Worm (Caenorhabditis elegans) whole organism, L2 larva: ENCODE measurements around the gene srg-36.
A peak's percentile ranks its signal among the peaks of the same experiment; 100 is the strongest.

Experiments used
- C34F6.9 ChIP-seq: fragments of 150-350 bp; optimal IDR thresholded peaks from 2 replicates; lab custom pipeline; 2014; ENCODE audit warnings: missing biosample characterization, missing genetic modification characterization
- F13H6.1 ChIP-seq: sonication (generic microtip); optimal IDR thresholded peaks from 2 replicates; lab custom pipeline; 2016; ENCODE audit warnings: missing genetic modification characterization, missing compliant biosample characterization
- R02D3.7 ChIP-seq: fragments of 150-350 bp; optimal IDR thresholded peaks from 2 replicates; lab custom pipeline; 2014; ENCODE audit warnings: missing biosample characterization, missing genetic modification characterization
- Y55F3AM.14 ChIP-seq: fragments of 200-800 bp; sonication (Bioruptor generic); optimal IDR thresholded peaks from 2 replicates; lab custom pipeline; 2018; ENCODE audit warnings: mild to moderate bottlenecking, missing genetic modification characterization, missing compliant biosample characterization
- ZK546.5 ChIP-seq: sonication (generic microtip); optimal IDR thresholded peaks from 2 replicates; lab custom pipeline; 2017; ENCODE audit warnings: missing biosample characterization, missing genetic modification characterization
- alr-1 ChIP-seq: fragments of 150-350 bp; optimal IDR thresholded peaks from 2 replicates; lab custom pipeline; 2014; ENCODE audit warnings: missing biosample characterization, missing genetic modification characterization
- aly-2 ChIP-seq: fragments of 150-350 bp; optimal IDR thresholded peaks from 2 replicates; lab custom pipeline; 2014; ENCODE audit warnings: missing biosample characterization, missing genetic modification characterization
- blmp-1 ChIP-seq: sonication (generic microtip); optimal IDR thresholded peaks from 2 replicates; lab custom pipeline; 2017; ENCODE audit warnings: missing genetic modification characterization, mild to moderate bottlenecking, missing compliant biosample characterization, antibody characterized with exemption, moderate library complexity; ENCODE audit not compliant: insufficient read depth
- ceh-82 ChIP-seq: fragments of 150-350 bp; optimal IDR thresholded peaks from 2 replicates; lab custom pipeline; 2014; ENCODE audit warnings: missing biosample characterization, missing genetic modification characterization
- crh-2 ChIP-seq: sonication (generic microtip); optimal IDR thresholded peaks from 2 replicates; lab custom pipeline; 2017; ENCODE audit warnings: missing biosample characterization, missing genetic modification characterization
- elt-1 ChIP-seq: fragments of 150-350 bp; optimal IDR thresholded peaks from 2 replicates; lab custom pipeline; 2014; ENCODE audit warnings: missing biosample characterization, missing genetic modification characterization
- elt-3 ChIP-seq: sonication (generic microtip); optimal IDR thresholded peaks from 2 replicates; lab custom pipeline; 2017; ENCODE audit warnings: missing biosample characterization, missing genetic modification characterization
- fos-1 ChIP-seq: fragments of 150-350 bp; optimal IDR thresholded peaks from 2 replicates; lab custom pipeline; 2014; ENCODE audit warnings: missing biosample characterization, missing genetic modification characterization
- gmeb-1 ChIP-seq: fragments of 150-350 bp; optimal IDR thresholded peaks from 2 replicates; lab custom pipeline; 2014; ENCODE audit warnings: missing biosample characterization, missing genetic modification characterization
- lin-11 ChIP-seq: fragments of 150-350 bp; sonication (generic microtip); optimal IDR thresholded peaks from 2 replicates; lab custom pipeline; 2014; ENCODE audit warnings: missing biosample characterization, missing genetic modification characterization, inconsistent platforms, mixed read lengths
- lin-39 ChIP-seq: fragments of 150-350 bp; optimal IDR thresholded peaks from 2 replicates; lab custom pipeline; 2014; ENCODE audit warnings: missing biosample characterization, missing genetic modification reagents, missing genetic modification characterization
- lsy-2 ChIP-seq, 2 experiments: fragments of 150-350 bp in 1 of 2; sonication (generic microtip) in 1 of 2; optimal IDR thresholded peaks; 2 replicates each; lab custom pipeline; 2014 to 2017; ENCODE audit warnings: missing biosample characterization in 2 of 2, missing genetic modification characterization in 2 of 2
- mab-5 ChIP-seq: fragments of 150-350 bp; optimal IDR thresholded peaks from 2 replicates; lab custom pipeline; 2014; ENCODE audit warnings: missing biosample characterization, missing genetic modification characterization
- mdl-1 ChIP-seq, 2 experiments: fragments of 150-350 bp in 1 of 2; sonication (generic microtip) in 1 of 2; optimal IDR thresholded peaks; 2 replicates each; lab custom pipeline; 2017; ENCODE audit warnings: missing biosample characterization in 2 of 2, missing genetic modification characterization in 2 of 2
- nhr-11 ChIP-seq: fragments of 150-350 bp; optimal IDR thresholded peaks from 2 replicates; lab custom pipeline; 2014; ENCODE audit warnings: missing biosample characterization, missing genetic modification characterization
- nhr-129 ChIP-seq: fragments of 150-350 bp; optimal IDR thresholded peaks from 2 replicates; lab custom pipeline; 2014; ENCODE audit warnings: missing biosample characterization, missing genetic modification characterization
- nhr-21 ChIP-seq: fragments of 150-350 bp; optimal IDR thresholded peaks from 2 replicates; lab custom pipeline; 2014; ENCODE audit warnings: missing biosample characterization, missing genetic modification characterization
- nhr-23 ChIP-seq: fragments of 150-350 bp; optimal IDR thresholded peaks from 2 replicates; lab custom pipeline; 2014; ENCODE audit warnings: missing biosample characterization, missing genetic modification reagents, missing genetic modification characterization
- nhr-237 ChIP-seq: fragments of 150-350 bp; optimal IDR thresholded peaks from 2 replicates; lab custom pipeline; 2014; ENCODE audit warnings: missing biosample characterization, missing genetic modification characterization
- nhr-25 ChIP-seq: fragments of 150-350 bp; sonication (generic microtip); optimal IDR thresholded peaks from 3 replicates; lab custom pipeline; 2014; ENCODE audit warnings: missing biosample characterization, missing genetic modification characterization
- peb-1 ChIP-seq: fragments of 150-350 bp; optimal IDR thresholded peaks from 2 replicates; lab custom pipeline; 2014; ENCODE audit warnings: missing biosample characterization, missing genetic modification characterization
- sem-4 ChIP-seq: fragments of 150-350 bp; optimal IDR thresholded peaks from 2 replicates; lab custom pipeline; 2014; ENCODE audit warnings: missing biosample characterization, missing genetic modification reagents, missing genetic modification characterization
- skn-1 ChIP-seq: sonication (generic microtip); optimal IDR thresholded peaks from 2 replicates; lab custom pipeline; 2017; ENCODE audit warnings: missing biosample characterization, missing genetic modification characterization
- sma-3 ChIP-seq: sonication (generic microtip); optimal IDR thresholded peaks from 2 replicates; lab custom pipeline; 2016; ENCODE audit warnings: missing genetic modification reagents, missing genetic modification characterization, missing compliant biosample characterization
- sma-9 ChIP-seq, 2 experiments: fragments of 150-350 bp in 1 of 2; sonication (generic microtip) in 1 of 2; optimal IDR thresholded peaks; 2 replicates each; lab custom pipeline; 2014 to 2016; ENCODE audit warnings: missing genetic modification characterization in 2 of 2, mild to moderate bottlenecking in 1 of 2, missing biosample characterization in 1 of 2, missing compliant biosample characterization in 1 of 2, missing genetic modification reagents in 1 of 2, moderate library complexity in 1 of 2
- unc-39 ChIP-seq: fragments of 150-350 bp; optimal IDR thresholded peaks from 2 replicates; lab custom pipeline; 2014; ENCODE audit warnings: missing biosample characterization, missing genetic modification characterization
- unc-62 ChIP-seq: fragments of 150-350 bp; optimal IDR thresholded peaks from 2 replicates; lab custom pipeline; 2014; ENCODE audit warnings: missing biosample characterization, missing genetic modification reagents, missing genetic modification characterization
- ztf-1 ChIP-seq: fragments of 200-800 bp; sonication (Bioruptor generic); conservative IDR thresholded peaks from 2 replicates; pipeline ENCODE4 v1.3.6; 2022; ENCODE audit warnings: missing genetic modification characterization, missing compliant biosample characterization
- ztf-4 ChIP-seq: fragments of 150-350 bp; optimal IDR thresholded peaks from 2 replicates; lab custom pipeline; 2014; ENCODE audit warnings: missing biosample characterization, missing genetic modification characterization

The srg-36 gene

DNA sequence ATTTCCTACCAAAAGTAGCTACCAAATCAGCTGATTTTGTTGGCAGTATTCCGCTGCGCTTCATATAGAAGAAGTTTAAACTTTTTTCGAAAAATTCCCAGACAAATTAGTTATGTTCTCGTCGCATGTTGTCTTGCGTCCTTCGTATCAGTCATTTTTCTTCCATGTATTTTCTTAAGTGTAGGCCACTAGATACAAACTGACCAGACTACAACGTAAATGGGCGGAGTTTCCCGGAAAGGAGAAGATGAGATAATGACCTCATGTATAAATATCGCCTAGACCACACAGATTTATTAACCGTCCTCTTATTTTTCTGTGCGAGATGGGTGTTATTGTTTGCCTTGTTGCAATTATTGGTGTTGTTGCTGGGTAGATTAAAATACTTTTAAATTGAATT is 9.0 kb downstream of the srg-36 start, which contains the start of gene cyp-13B2:
Gene cyp-13B2 (plus strand): TSS at position 301 of the 400 bp plus-strand sequence.
- TF ChIP-seq blmp-1 (tag; lab: Kevin White, UChicago) (no peak), nhr-129 (tag; lab: Kevin White, UChicago) (no peak), lin-39 (tag; lab: Kevin White, UChicago) (no peak), fos-1 (tag; lab: Kevin White, UChicago) (no peak), unc-62 (GFP tag; lab: Kevin White, UChicago) (no peak), peb-1 (tag; lab: Kevin White, UChicago) (no peak), nhr-25 (tag; lab: Kevin White, UChicago) (no peak), mab-5 (tag; lab: Kevin White, UChicago) (no peak), ztf-1 (GFP tag; lab: Robert Waterston, UW) (no peak), nhr-11 (no peak), sma-3 (no peak), lin-11 (tag; lab: Kevin White, UChicago) (no peak), skn-1 (tag; lab: Kevin White, UChicago) (no peak), lsy-2 (tag; optimal IDR thresholded peaks at IDR 0.05; lab: Kevin White, UChicago) (no peak)
- TF ChIP-seq, all 48 proteins: peak for 0

DNA sequence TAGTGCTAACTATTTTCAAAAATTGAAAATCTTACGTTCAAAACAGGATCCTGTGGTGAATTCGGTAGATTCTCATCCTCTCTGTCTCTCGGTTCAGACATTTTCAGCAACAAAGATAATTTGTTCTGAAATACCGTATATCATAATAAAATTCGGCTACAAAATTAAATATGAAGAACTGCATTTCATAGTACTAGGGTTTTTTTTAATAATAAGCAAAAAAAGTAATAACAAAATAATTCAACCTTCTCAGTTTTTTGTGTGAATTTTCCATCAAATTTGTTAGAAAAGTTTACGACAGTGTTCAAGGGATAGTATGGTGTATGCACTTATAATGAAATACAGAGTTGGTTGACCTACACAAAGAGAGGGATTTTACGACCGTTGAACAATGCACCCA is 11.1 kb downstream of the srg-36 start, which contains the start of gene K06G5.3:
Gene K06G5.3 (minus strand): TSS at position 101 of the 400 bp plus-strand sequence.
- TF ChIP-seq sma-3 (no peak), alr-1 (tag; lab: Kevin White, UChicago) (no peak), fos-1 (tag; lab: Kevin White, UChicago) (no peak), ZK546.5 (tag; lab: Kevin White, UChicago) (no peak), lin-39 (tag; lab: Kevin White, UChicago) (no peak), blmp-1 (tag; lab: Kevin White, UChicago) (no peak), mdl-1 (tag; optimal IDR thresholded peaks at IDR 0.05; lab: Kevin White, UChicago) (no peak), F13H6.1 (tag; lab: Kevin White, UChicago) (no peak), nhr-23 (tag; lab: Kevin White, UChicago) (no peak), elt-1 (tag; lab: Kevin White, UChicago) (no peak), C34F6.9 (tag; lab: Kevin White, UChicago) (no peak), unc-62 (GFP tag; lab: Kevin White, UChicago) (no peak)
- TF ChIP-seq, all 48 proteins: peak for 0

DNA sequence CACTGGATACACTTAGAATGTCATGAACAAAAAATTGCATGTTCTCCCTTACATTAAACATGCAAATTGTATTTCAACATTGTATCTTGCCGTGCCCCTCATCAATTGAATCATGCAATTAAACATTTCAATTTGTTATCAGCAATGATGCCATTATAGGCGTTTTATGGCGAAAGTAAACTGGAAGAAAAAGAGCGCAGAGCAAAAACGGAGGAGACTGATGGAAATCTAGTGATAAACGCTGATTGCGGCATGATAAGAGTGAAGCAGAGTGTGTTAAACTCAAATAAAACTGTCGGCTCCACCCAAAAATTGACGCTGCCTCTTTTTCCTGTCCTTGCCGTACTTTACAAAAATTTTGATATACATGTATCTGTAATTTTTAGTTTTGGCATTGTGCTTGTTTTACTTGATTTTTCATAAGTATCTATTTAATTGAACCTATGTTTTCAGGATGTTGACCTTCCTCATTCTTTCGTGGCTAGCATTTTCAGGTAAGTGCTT is 19.7 kb downstream of the srg-36 start, which contains the start of gene K06G5.1:
Gene K06G5.1 (plus strand): TSS at position 454 of the 504 bp plus-strand sequence.
- TF ChIP-seq nhr-21 (tag; lab: Kevin White, UChicago) (no peak), sma-9 (GFP tag; optimal IDR thresholded peaks at IDR 0.05; lab: Kevin White, UChicago) (peak; percentile 60), sma-9 (tag; optimal IDR thresholded peaks at IDR 0.05; lab: Kevin White, UChicago) (no peak), lin-39 (tag; lab: Kevin White, UChicago) (no peak), F13H6.1 (tag; lab: Kevin White, UChicago) (peak; percentile 21), blmp-1 (tag; lab: Kevin White, UChicago) (no peak), elt-3 (tag; lab: Kevin White, UChicago) (no peak), Y55F3AM.14 (GFP tag; lab: Kevin White, UChicago) (no peak), nhr-237 (tag; lab: Kevin White, UChicago) (no peak), nhr-25 (tag; lab: Kevin White, UChicago) (no peak), skn-1 (tag; lab: Kevin White, UChicago) (peak; percentile 25), gmeb-1 (tag; lab: Kevin White, UChicago) (peak; percentile 35), lin-11 (tag; lab: Kevin White, UChicago) (no peak), fos-1 (tag; lab: Kevin White, UChicago) (peak; percentile 99), nhr-11 (no peak), C34F6.9 (tag; lab: Kevin White, UChicago) (no peak), crh-2 (tag; lab: Kevin White, UChicago) (peak; percentile 71), ceh-82 (no peak)

ce11 chrX:14213314-14213713 is 21.0 kb downstream of the srg-36 start:
- TF ChIP-seq fos-1 (tag; lab: Kevin White, UChicago): peak; percentile 17
- TF ChIP-seq nhr-237 (tag; lab: Kevin White, UChicago): no peak

- no peak for TF ChIP-seq sem-4 (tag; lab: Kevin White, UChicago)
- no peak for TF ChIP-seq ztf-4 (tag; lab: Kevin White, UChicago)
- TF ChIP-seq R02D3.7 (tag; lab: Kevin White, UChicago): no peak
- no peak for TF ChIP-seq lsy-2 (tag; optimal IDR thresholded peaks at IDR 0.05; lab: Kevin White, UChicago)
- peak; percentile 37 for TF ChIP-seq crh-2 (tag; lab: Kevin White, UChicago)
- TF ChIP-seq elt-3 (tag; lab: Kevin White, UChicago): no peak
- no peak for TF ChIP-seq sma-9 (GFP tag; optimal IDR thresholded peaks at IDR 0.05; lab: Kevin White, UChicago)
- TF ChIP-seq sma-9 (tag; optimal IDR thresholded peaks at IDR 0.05; lab: Kevin White, UChicago): no peak
- TF ChIP-seq nhr-129 (tag; lab: Kevin White, UChicago): no peak
- TF ChIP-seq F13H6.1 (tag; lab: Kevin White, UChicago): no peak
- TF ChIP-seq Y55F3AM.14 (GFP tag; lab: Kevin White, UChicago): no peak
- TF ChIP-seq unc-39 (tag; lab: Kevin White, UChicago): no peak
- no peak for TF ChIP-seq aly-2 (tag; lab: Kevin White, UChicago)
- peak; percentile 60 for TF ChIP-seq fos-1 (tag; lab: Kevin White, UChicago)
- no peak for TF ChIP-seq unc-62 (GFP tag; lab: Kevin White, UChicago)
Observed at ce11 chrX:14207942-14208341, 26.3 kb downstream of the srg-36 start, which contains the start of gene ceh-37. Gene ceh-37 (minus strand): TSS chrX:14208000.
